Worm (Caenorhabditis elegans): ENCODE data around the gene sdz-38.

The sdz-38 gene

ce11 chrII:9986635-9987575, 5.2 kb upstream of the sdz-38 start:
- TF ChIP-seq ztf-11 (tag; optimal IDR thresholded peaks at IDR 0.05) (no peak), C34F6.9 (tag; optimal IDR thresholded peaks at IDR 0.05) (no peak), ceh-82 (tag; optimal IDR thresholded peaks at IDR 0.05) (no peak), sma-3 (GFP tag; optimal IDR thresholded peaks at IDR 0.05) (no peak), ztf-1 (GFP tag; conservative IDR thresholded peaks at IDR 0.05) (no peak), lsy-2 (tag; optimal IDR thresholded peaks at IDR 0.05) (no peak), ama-1 (optimal IDR thresholded peaks at IDR 0.05) (no peak), nhr-10 (tag; optimal IDR thresholded peaks at IDR 0.05) (no peak), egl-27 (tag; optimal IDR thresholded peaks at IDR 0.05) (no peak), mdl-1 (tag; optimal IDR thresholded peaks at IDR 0.05) (no peak), nhr-25 (tag; optimal IDR thresholded peaks at IDR 0.05) (peak; percentile 54), sma-9 (GFP tag; optimal IDR thresholded peaks at IDR 0.05) (peak; percentile 30), sma-9 (tag; optimal IDR thresholded peaks at IDR 0.05) (no peak), dmd-4 (tag; optimal IDR thresholded peaks at IDR 0.05) (no peak), ztf-4 (tag; optimal IDR thresholded peaks at IDR 0.05) (no peak), mab-5 (tag; optimal IDR thresholded peaks at IDR 0.05) (peak; percentile 65), nhr-6 (tag; optimal IDR thresholded peaks at IDR 0.05) (no peak)

ce11 chrII:9984866-9985336, 3.2 kb upstream of the sdz-38 start:
- TF ChIP-seq sem-4 (tag; optimal IDR thresholded peaks at IDR 0.05), result peak; percentile 87
- peak; percentile 16 for TF ChIP-seq fos-1 (tag; optimal IDR thresholded peaks at IDR 0.05)
- peak; percentile 53 for TF ChIP-seq zag-1 (tag; optimal IDR thresholded peaks at IDR 0.05)
- peak; percentile 73 for TF ChIP-seq lin-39 (tag; optimal IDR thresholded peaks at IDR 0.05)
- peak; percentile 80 for TF ChIP-seq mab-5 (tag; optimal IDR thresholded peaks at IDR 0.05)
- no peak for TF ChIP-seq lin-11 (tag; optimal IDR thresholded peaks at IDR 0.05)
- peak; percentile 31 for TF ChIP-seq ztf-4 (tag; optimal IDR thresholded peaks at IDR 0.05)
- peak; percentile 72 for TF ChIP-seq C34F6.9 (tag; optimal IDR thresholded peaks at IDR 0.05)
- peak; percentile 82 for TF ChIP-seq nhr-129 (tag; optimal IDR thresholded peaks at IDR 0.05)
- TF ChIP-seq unc-39 (tag; optimal IDR thresholded peaks at IDR 0.05), result peak; percentile 1
- TF ChIP-seq ceh-16 (tag; optimal IDR thresholded peaks at IDR 0.05), result no peak
- TF ChIP-seq lin-13 (GFP tag; optimal IDR thresholded peaks at IDR 0.05), result peak; percentile 55
- TF ChIP-seq sma-9 (GFP tag; optimal IDR thresholded peaks at IDR 0.05), result peak; percentile 92
- TF ChIP-seq sma-9 (tag; optimal IDR thresholded peaks at IDR 0.05), result no peak
- TF ChIP-seq unc-62 (GFP tag; optimal IDR thresholded peaks at IDR 0.05), result peak; percentile 31
- peak; percentile 11 for TF ChIP-seq sma-3 (GFP tag; optimal IDR thresholded peaks at IDR 0.05)
- peak; percentile 18 to 72 for TF ChIP-seq lsy-2 (tag; optimal IDR thresholded peaks at IDR 0.05)
- TF ChIP-seq skn-1 (tag; optimal IDR thresholded peaks at IDR 0.05), result no peak
- peak; percentile 58 for TF ChIP-seq nhr-6 (tag; optimal IDR thresholded peaks at IDR 0.05)
- no peak for TF ChIP-seq mbf-1 (tag; optimal IDR thresholded peaks at IDR 0.05)
- no peak for TF ChIP-seq elt-3 (tag; optimal IDR thresholded peaks at IDR 0.05)
- TF ChIP-seq peb-1 (tag; optimal IDR thresholded peaks at IDR 0.05), result no peak
- TF ChIP-seq mdl-1 (tag; optimal IDR thresholded peaks at IDR 0.05), result peak; percentile 55 to 63
- TF ChIP-seq Y55F3AM.14 (GFP tag; optimal IDR thresholded peaks at IDR 0.05), result peak; percentile 66
- peak; percentile 63 for TF ChIP-seq unc-55 (GFP tag; optimal IDR thresholded peaks at IDR 0.05)
- peak; percentile 9 for TF ChIP-seq snpc-4 (tag; optimal IDR thresholded peaks at IDR 0.05)
- peak; percentile 92 for TF ChIP-seq F13H6.1 (tag; optimal IDR thresholded peaks at IDR 0.05)
- TF ChIP-seq blmp-1 (tag; optimal IDR thresholded peaks at IDR 0.05; ENCODE audit: insufficient read depth), result no peak
- TF ChIP-seq egl-27 (tag; optimal IDR thresholded peaks at IDR 0.05), result peak; percentile 8
- TF ChIP-seq nhr-25 (tag; optimal IDR thresholded peaks at IDR 0.05), result no peak
- TF ChIP-seq elt-1 (tag; optimal IDR thresholded peaks at IDR 0.05), result no peak
- peak; percentile 51 for TF ChIP-seq crh-2 (tag; optimal IDR thresholded peaks at IDR 0.05)
- TF ChIP-seq ceh-82 (tag; optimal IDR thresholded peaks at IDR 0.05), result no peak

ce11 chrII:9982437-9982836, 777 bp upstream of the sdz-38 start:
- TF ChIP-seq dmd-4 (tag; optimal IDR thresholded peaks at IDR 0.05) (no peak), mbf-1 (tag; optimal IDR thresholded peaks at IDR 0.05) (no peak), C34F6.9 (tag; optimal IDR thresholded peaks at IDR 0.05) (no peak), nhr-129 (tag; optimal IDR thresholded peaks at IDR 0.05) (no peak), blmp-1 (tag; optimal IDR thresholded peaks at IDR 0.05; ENCODE audit: insufficient read depth) (no peak), nhr-77 (tag; optimal IDR thresholded peaks at IDR 0.05) (no peak), aly-2 (tag; optimal IDR thresholded peaks at IDR 0.05) (no peak), ceh-16 (tag; optimal IDR thresholded peaks at IDR 0.05) (no peak), mdl-1 (tag; optimal IDR thresholded peaks at IDR 0.05) (no peak), F13H6.1 (tag; optimal IDR thresholded peaks at IDR 0.05) (no peak), unc-55 (GFP tag; optimal IDR thresholded peaks at IDR 0.05) (no peak), egl-27 (tag; optimal IDR thresholded peaks at IDR 0.05) (no peak), ztf-4 (tag; optimal IDR thresholded peaks at IDR 0.05) (no peak), unc-39 (tag; optimal IDR thresholded peaks at IDR 0.05) (no peak), nhr-25 (tag; optimal IDR thresholded peaks at IDR 0.05) (no peak), lin-11 (tag; optimal IDR thresholded peaks at IDR 0.05) (no peak)

Data from whole organism, L2 larva.